Worm (Caenorhabditis elegans) whole organism, late embryonic: ENCODE data around the gene ptr-16.
"Not testable (repeated sequence)": the region's sequence is repeated elsewhere in the genome, so short reads cannot be mapped to it uniquely, and the experiment has no call there.

Experiments used
- ama-1 ChIP-seq: fragments of 150-350 bp; optimal IDR thresholded peaks from 2 replicates; lab custom pipeline; 2014
- ceh-24 ChIP-seq: sonication (generic microtip); optimal IDR thresholded peaks from 2 replicates; lab custom pipeline; 2016; ENCODE audit warnings: mild to moderate bottlenecking, missing genetic modification characterization, missing compliant biosample characterization
- ceh-30 ChIP-seq: fragments of 150-350 bp; optimal IDR thresholded peaks from 2 replicates; lab custom pipeline; 2014; ENCODE audit warnings: missing biosample characterization, missing genetic modification characterization
- ceh-6 ChIP-seq: fragments of 200-800 bp; sonication (Bioruptor generic); optimal IDR thresholded peaks from 2 replicates; lab custom pipeline; 2018; ENCODE audit warnings: mild to moderate bottlenecking, missing genetic modification characterization, missing compliant biosample characterization
- elt-2 ChIP-seq: sonication (generic microtip); optimal IDR thresholded peaks from 2 replicates; lab custom pipeline; 2016; ENCODE audit warnings: missing genetic modification reagents, missing genetic modification characterization, missing compliant biosample characterization
- fkh-6 ChIP-seq: sonication (generic microtip); optimal IDR thresholded peaks from 2 replicates; lab custom pipeline; 2016; ENCODE audit warnings: missing genetic modification characterization, missing compliant biosample characterization
- nfya-1 ChIP-seq: sonication (generic microtip); optimal IDR thresholded peaks from 2 replicates; lab custom pipeline; 2017; ENCODE audit warnings: missing genetic modification characterization, mild to moderate bottlenecking, missing compliant biosample characterization, antibody characterized with exemption, moderate library complexity
- nhr-11 ChIP-seq: fragments of 150-350 bp; optimal IDR thresholded peaks from 2 replicates; lab custom pipeline; 2014; ENCODE audit warnings: missing biosample characterization, missing genetic modification characterization
- pat-9 ChIP-seq: fragments of 200-800 bp; sonication (Bioruptor generic); optimal IDR thresholded peaks from 2 replicates; lab custom pipeline; 2018; ENCODE audit warnings: mild to moderate bottlenecking, missing genetic modification characterization, moderate library complexity, missing compliant biosample characterization
- pqm-1 ChIP-seq: sonication (generic microtip); optimal IDR thresholded peaks from 2 replicates; lab custom pipeline; 2016; ENCODE audit warnings: missing genetic modification characterization, missing compliant biosample characterization
- rnt-1 ChIP-seq: sonication (generic microtip); optimal IDR thresholded peaks from 2 replicates; lab custom pipeline; 2016; ENCODE audit warnings: missing genetic modification characterization, missing compliant biosample characterization
- sox-4 ChIP-seq: sonication (generic microtip); optimal IDR thresholded peaks from 2 replicates; lab custom pipeline; 2017; ENCODE audit warnings: mild to moderate bottlenecking, missing genetic modification characterization, inconsistent platforms, missing compliant biosample characterization
- unc-3 ChIP-seq, 2 experiments: fragments of 200-800 bp in 1 of 2; sonication (Bioruptor generic) in 1 of 2; sonication (generic microtip) in 1 of 2; conservative IDR thresholded peaks in 1 of 2; optimal IDR thresholded peaks in 1 of 2; 2 replicates each; pipeline versions ENCODE4 v1.3.6 to Lab custom; 2016 to 2022; ENCODE audit warnings: missing compliant biosample characterization in 2 of 2, missing genetic modification characterization in 2 of 2, missing genetic modification reagents in 1 of 2
- zip-5 ChIP-seq: sonication (generic microtip); optimal IDR thresholded peaks from 2 replicates; lab custom pipeline; 2016; ENCODE audit warnings: missing genetic modification characterization, missing compliant biosample characterization

DNA sequence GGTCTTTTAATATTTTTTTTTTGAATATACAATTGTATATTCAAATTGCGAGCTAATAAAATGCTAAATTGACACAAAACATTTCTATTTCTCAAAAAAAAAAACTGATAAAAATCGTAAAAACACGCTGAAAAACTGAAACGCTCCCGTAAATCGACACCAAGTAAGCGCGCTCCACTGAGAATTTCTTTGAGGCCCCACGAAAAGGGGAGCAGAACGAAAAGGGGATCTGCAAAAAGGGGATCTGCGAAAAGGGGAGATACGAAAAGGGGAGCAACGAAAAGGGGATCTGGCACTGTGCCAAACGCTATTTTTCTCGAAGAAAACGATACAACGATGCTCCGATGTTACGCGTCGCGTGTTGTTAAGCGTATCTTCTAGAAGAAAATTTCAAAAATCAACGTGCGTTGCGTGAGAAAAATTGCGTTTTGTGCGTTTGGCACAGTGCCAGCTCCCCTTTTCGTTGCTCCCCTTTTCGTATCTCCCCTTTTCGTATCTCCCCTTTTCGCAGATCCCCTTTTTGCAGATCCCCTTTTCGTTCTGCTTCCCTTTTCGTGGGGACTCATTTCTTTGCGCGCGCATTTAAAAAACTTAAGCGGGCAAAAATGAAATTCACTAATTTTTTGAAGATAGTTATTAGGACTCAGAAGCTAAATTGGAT lies 31.7 kb downstream of the ptr-16 start:
- TF ChIP-seq unc-3 (GFP tag; conservative IDR thresholded peaks at IDR 0.05; lab: Robert Waterston, UW) (peak; percentile 59), pqm-1 (tag; lab: Kevin White, UChicago) (peak; percentile 20), elt-2 (tag; lab: Kevin White, UChicago) (peak; percentile 29), ceh-6 (GFP tag; lab: Kevin White, UChicago) (peak; percentile 29), fkh-6 (tag; lab: Kevin White, UChicago) (peak; percentile 22), rnt-1 (peak; percentile 84), zip-5 (tag; lab: Kevin White, UChicago) (peak; percentile 63)
- not testable (repeated sequence) for TF ChIP-seq unc-3 (tag; optimal IDR thresholded peaks at IDR 0.05; lab: Kevin White, UChicago); ama-1; nfya-1 (tag; lab: Kevin White, UChicago); pat-9 (tag; lab: Kevin White, UChicago); nhr-11 (tag; lab: Kevin White, UChicago); ceh-30; ceh-24; sox-4 (tag; lab: Kevin White, UChicago)
